Fruit fly (Drosophila melanogaster) whole organism, wandering third instar larva: Measurements from ENCODE around the gene Cpr64Aa.

Experiments
- Abd-B ChIP-seq: fragments of >200 bp; optimal IDR thresholded peaks from 2 replicates; lab custom pipeline; 2017; ENCODE audit warnings: missing biosample characterization, missing genetic modification characterization
- CG32264 ChIP-seq: fragments of 200-800 bp; sonication (Bioruptor generic); optimal IDR thresholded peaks from 2 replicates; lab custom pipeline; 2016; ENCODE audit warnings: missing biosample characterization, missing genetic modification characterization
- CG9705 ChIP-seq: fragments of 200-800 bp; sonication (Bioruptor generic); optimal IDR thresholded peaks from 2 replicates; lab custom pipeline; 2018; ENCODE audit warnings: missing biosample characterization, mild to moderate bottlenecking, missing genetic modification characterization
- CrebA ChIP-seq: fragments of 200-800 bp; sonication (Bioruptor generic); optimal IDR thresholded peaks from 2 replicates; lab custom pipeline; 2016; ENCODE audit warnings: missing biosample characterization, mild to moderate bottlenecking, missing genetic modification characterization, borderline replicate concordance
- Dif ChIP-seq: fragments of 200-275, 200-300 bp; sonication (Bioruptor generic); optimal IDR thresholded peaks from 2 replicates; lab custom pipeline; 2018; ENCODE audit warnings: missing biosample characterization, missing genetic modification characterization; ENCODE audit not compliant: partially characterized antibody
- GATAd ChIP-seq: sonication (Bioruptor generic); optimal IDR thresholded peaks from 2 replicates; lab custom pipeline; 2016; ENCODE audit warnings: missing biosample characterization, missing genetic modification characterization
- HLH106 ChIP-seq: fragments of 200-800 bp; optimal IDR thresholded peaks from 3 replicates; lab custom pipeline; 2019; ENCODE audit warnings: missing biosample characterization, mild to moderate bottlenecking, missing genetic modification characterization, moderate library complexity
- Hnf4 ChIP-seq: fragments of 200-800 bp; sonication (Bioruptor generic); optimal IDR thresholded peaks from 2 replicates; lab custom pipeline; 2016; ENCODE audit warnings: missing biosample characterization, mild to moderate bottlenecking, missing genetic modification characterization
- Hr78 ChIP-seq: fragments of >200 bp; optimal IDR thresholded peaks from 2 replicates; lab custom pipeline; 2017; ENCODE audit warnings: missing biosample characterization, missing genetic modification characterization
- Hr83 ChIP-seq: fragments of 200-300 bp; sonication (Bioruptor generic); optimal IDR thresholded peaks from 2 replicates; lab custom pipeline; 2016; ENCODE audit warnings: missing biosample characterization, mild to moderate bottlenecking, missing genetic modification characterization, moderate library complexity; ENCODE audit not compliant: poor library complexity, severe bottlenecking
- Jra ChIP-seq: sonication (Bioruptor generic); optimal IDR thresholded peaks from 2 replicates; lab custom pipeline; 2016; ENCODE audit warnings: missing biosample characterization, missing genetic modification characterization
- Mio ChIP-seq: sonication (Bioruptor generic); optimal IDR thresholded peaks from 2 replicates; lab custom pipeline; 2016; ENCODE audit warnings: missing biosample characterization, missing genetic modification characterization
- Myc ChIP-seq: fragments of >200 bp; optimal IDR thresholded peaks from 2 replicates; lab custom pipeline; 2017
- N ChIP-seq: fragments of >200 bp; optimal IDR thresholded peaks from 2 replicates; lab custom pipeline; 2018; ENCODE audit warnings: missing biosample characterization, missing external identifiers, missing genetic modification characterization
- Rel ChIP-seq, 2 experiments: fragments of 200-800 bp; sonication (Bioruptor generic) in 1 of 2; optimal IDR thresholded peaks; 2 replicates in 1 of 2; 3 replicates in 1 of 2; lab custom pipeline; 2016 to 2019; ENCODE audit warnings: mild to moderate bottlenecking in 2 of 2, missing biosample characterization in 2 of 2, missing genetic modification characterization in 2 of 2, moderate library complexity in 1 of 2
- Sp1 ChIP-seq: fragments of 200-800 bp; sonication (Bioruptor generic); optimal IDR thresholded peaks from 3 replicates; lab custom pipeline; 2019; ENCODE audit warnings: missing biosample characterization, mild to moderate bottlenecking, missing genetic modification characterization, moderate library complexity
- Vsx2 ChIP-seq: fragments of 200-300, 225-300 bp; sonication (Bioruptor generic); optimal IDR thresholded peaks from 2 replicates; lab custom pipeline; 2018; ENCODE audit warnings: missing biosample characterization, missing genetic modification characterization; ENCODE audit not compliant: partially characterized antibody
- br ChIP-seq: fragments of 200-800 bp; sonication (Bioruptor generic); optimal IDR thresholded peaks from 2 replicates; lab custom pipeline; 2016; ENCODE audit warnings: missing biosample characterization, missing genetic modification characterization
- brk ChIP-seq: fragments of 200-800 bp; sonication (Bioruptor generic); optimal IDR thresholded peaks from 2 replicates; lab custom pipeline; 2016; ENCODE audit warnings: missing biosample characterization, mild to moderate bottlenecking, missing genetic modification characterization
- dl ChIP-seq, 2 experiments: fragments of 175-275, 200-275 bp in 1 of 2; fragments of 200-275 bp in 1 of 2; sonication (Bioruptor generic); optimal IDR thresholded peaks; lab custom pipeline; 2018; ENCODE audit warnings: mild to moderate bottlenecking in 2 of 2, missing biosample characterization in 2 of 2, missing genetic modification characterization in 2 of 2, moderate library complexity in 2 of 2; ENCODE audit not compliant: partially characterized antibody in 2 of 2, insufficient read depth in 1 of 2
- dmrt93B ChIP-seq: fragments of 200-800 bp; sonication (Bioruptor generic); optimal IDR thresholded peaks from 2 replicates; lab custom pipeline; 2018; ENCODE audit warnings: missing biosample characterization, mild to moderate bottlenecking, missing genetic modification characterization
- dsf ChIP-seq: sonication (Bioruptor generic); optimal IDR thresholded peaks from 2 replicates; lab custom pipeline; 2016; ENCODE audit warnings: missing biosample characterization, missing genetic modification characterization, borderline replicate concordance
- ey ChIP-seq: fragments of 200-800 bp; sonication (Bioruptor generic); optimal IDR thresholded peaks from 2 replicates; lab custom pipeline; 2016; ENCODE audit warnings: missing biosample characterization, missing genetic modification characterization
- foxo ChIP-seq, 2 experiments: fragments of 200-800 bp; sonication (Bioruptor generic); optimal IDR thresholded peaks; 2 replicates in 1 of 2; 3 replicates in 1 of 2; lab custom pipeline; 2016 to 2017; ENCODE audit warnings: missing biosample characterization in 2 of 2, missing genetic modification characterization in 2 of 2
- fru ChIP-seq: fragments of 200-800 bp; sonication (Bioruptor generic); optimal IDR thresholded peaks from 3 replicates; lab custom pipeline; 2016; ENCODE audit warnings: missing biosample characterization, mild to moderate bottlenecking, missing genetic modification characterization
- h ChIP-seq: fragments of 200-800 bp; sonication (Bioruptor generic); optimal IDR thresholded peaks from 3 replicates; lab custom pipeline; 2016; ENCODE audit warnings: missing biosample characterization, mild to moderate bottlenecking, missing genetic modification characterization
- lola ChIP-seq: fragments of >200 bp; optimal IDR thresholded peaks from 2 replicates; lab custom pipeline; 2017; ENCODE audit warnings: missing biosample characterization, missing genetic modification characterization
- pan ChIP-seq: fragments of >200 bp; optimal IDR thresholded peaks from 2 replicates; lab custom pipeline; 2017
- psq ChIP-seq: fragments of 200-800 bp; sonication (Bioruptor generic); optimal IDR thresholded peaks from 3 replicates; lab custom pipeline; 2017; ENCODE audit warnings: missing biosample characterization, mild to moderate bottlenecking, missing genetic modification characterization, moderate library complexity
- rgr ChIP-seq: fragments of 200-800 bp; sonication (Bioruptor generic); optimal IDR thresholded peaks from 3 replicates; lab custom pipeline; 2016; ENCODE audit warnings: missing biosample characterization, mild to moderate bottlenecking, missing genetic modification characterization
- sage ChIP-seq: fragments of 200-800 bp; sonication (Bioruptor generic); optimal IDR thresholded peaks from 2 replicates; lab custom pipeline; 2016; ENCODE audit warnings: missing biosample characterization, mild to moderate bottlenecking, missing genetic modification characterization
- tai ChIP-seq: sonication (Bioruptor generic); optimal IDR thresholded peaks from 2 replicates; lab custom pipeline; 2016; ENCODE audit warnings: missing biosample characterization, missing genetic modification characterization
- usp ChIP-seq: fragments of >200 bp; optimal IDR thresholded peaks from 2 replicates; lab custom pipeline; 2017; ENCODE audit warnings: missing biosample characterization, missing genetic modification characterization
- woc ChIP-seq: sonication (Bioruptor generic); optimal IDR thresholded peaks from 2 replicates; lab custom pipeline; 2016; ENCODE audit warnings: missing biosample characterization, mild to moderate bottlenecking, missing genetic modification characterization

Cpr64Aa gene

dm6 chr3L:4227164-4227563 is 18.2 kb upstream of the Cpr64Aa start, which contains the start of gene CG46460:
TSS of gene CG46460 (minus strand) at chr3L:4227302.
- TF ChIP-seq dl (GFP tag; optimal IDR thresholded peaks at IDR 0.05; lab: Kevin White, UChicago; ENCODE audit: insufficient read depth in 1 of 2, partially characterized antibody in 2 of 2): peak in 1 of 2 experiments; percentile 14
- peak; percentile 38 for TF ChIP-seq fru (GFP tag; lab: Kevin White, UChicago)
- peak; percentile 26 for TF ChIP-seq rgr
- peak; percentile 28 for TF ChIP-seq Hr83 (GFP tag; lab: Kevin White, UChicago)
- TF ChIP-seq h (GFP tag; lab: Kevin White, UChicago): peak; percentile 31
- TF ChIP-seq Rel (GFP tag; optimal IDR thresholded peaks at IDR 0.05; lab: Kevin White, UChicago): no peak
- TF ChIP-seq Rel (tag; optimal IDR thresholded peaks at IDR 0.05; lab: Kevin White, UChicago): peak; percentile 58
- peak; percentile 33 for TF ChIP-seq N (GFP tag; lab: Kevin White, UChicago)
- TF ChIP-seq Dif (GFP tag; lab: Kevin White, UChicago): peak; percentile 25
- TF ChIP-seq dmrt93B (GFP tag; lab: Kevin White, UChicago): peak; percentile 13
- TF ChIP-seq Hnf4 (GFP tag; lab: Kevin White, UChicago): peak; percentile 40
- no peak for TF ChIP-seq Hr78 (GFP tag; lab: Kevin White, UChicago)
- TF ChIP-seq Mio (GFP tag; lab: Kevin White, UChicago): no peak
- no peak for TF ChIP-seq psq (GFP tag; lab: Kevin White, UChicago)
- TF ChIP-seq foxo (GFP tag; optimal IDR thresholded peaks at IDR 0.05; lab: Kevin White, UChicago): peak in 1 of 2 experiments; percentile 47
- TF ChIP-seq CrebA (GFP tag; lab: Kevin White, UChicago): no peak
- TF ChIP-seq, all 38 proteins: peak for 11

- no peak for TF ChIP-seq br (GFP tag; lab: Kevin White, UChicago)
- TF ChIP-seq Jra (GFP tag; lab: Kevin White, UChicago): no peak
- no peak for TF ChIP-seq dl (GFP tag; optimal IDR thresholded peaks at IDR 0.05; lab: Kevin White, UChicago; ENCODE audit: insufficient read depth in 1 of 2, partially characterized antibody in 2 of 2)
- TF ChIP-seq rgr: no peak
- TF ChIP-seq Sp1 (GFP tag; lab: Kevin White, UChicago): no peak
- no peak for TF ChIP-seq Vsx2 (GFP tag; lab: Kevin White, UChicago)
- TF ChIP-seq Rel (GFP tag; optimal IDR thresholded peaks at IDR 0.05; lab: Kevin White, UChicago): no peak
- peak; percentile 46 for TF ChIP-seq Rel (tag; optimal IDR thresholded peaks at IDR 0.05; lab: Kevin White, UChicago)
- peak; percentile 6 for TF ChIP-seq Hnf4 (GFP tag; lab: Kevin White, UChicago)
These were observed 16.9 kb upstream of the Cpr64Aa start for dm6 chr3L:4225647-4226470.

- no peak for TF ChIP-seq Rel (GFP tag; optimal IDR thresholded peaks at IDR 0.05; lab: Kevin White, UChicago)
- no peak for TF ChIP-seq Rel (tag; optimal IDR thresholded peaks at IDR 0.05; lab: Kevin White, UChicago)
- TF ChIP-seq usp (GFP tag; lab: Kevin White, UChicago): no peak
- TF ChIP-seq sage (GFP tag; lab: Kevin White, UChicago): no peak
- TF ChIP-seq, all 38 proteins: peak for 0
These were observed 12.8 kb upstream of the Cpr64Aa start for dm6 chr3L:4221792-4222191.

- TF ChIP-seq Myc (lab: Kevin White, UChicago) (no peak), sage (GFP tag; lab: Kevin White, UChicago) (no peak), Hnf4 (GFP tag; lab: Kevin White, UChicago) (no peak), brk (GFP tag; lab: Kevin White, UChicago) (no peak), dsf (GFP tag; lab: Kevin White, UChicago) (no peak), dl (GFP tag; optimal IDR thresholded peaks at IDR 0.05; lab: Kevin White, UChicago; ENCODE audit: insufficient read depth in 1 of 2, partially characterized antibody in 2 of 2) (no peak), Rel (GFP tag; optimal IDR thresholded peaks at IDR 0.05; lab: Kevin White, UChicago) (no peak), Rel (tag; optimal IDR thresholded peaks at IDR 0.05; lab: Kevin White, UChicago) (peak; percentile 44), CG9705 (GFP tag; lab: Kevin White, UChicago) (no peak)
These were observed 12.3 kb upstream of the Cpr64Aa start for dm6 chr3L:4221226-4221770.

- TF ChIP-seq dl (GFP tag; optimal IDR thresholded peaks at IDR 0.05; lab: Kevin White, UChicago; ENCODE audit: insufficient read depth in 1 of 2, partially characterized antibody in 2 of 2) (no peak), Dif (GFP tag; lab: Kevin White, UChicago) (no peak), Hr83 (GFP tag; lab: Kevin White, UChicago) (peak; percentile 41), CG32264 (no peak), ey (GFP tag; lab: Kevin White, UChicago) (no peak), Hnf4 (GFP tag; lab: Kevin White, UChicago) (peak; percentile 40), Abd-B (no peak), lola (GFP tag; lab: Kevin White, UChicago) (no peak), Vsx2 (GFP tag; lab: Kevin White, UChicago) (no peak), N (GFP tag; lab: Kevin White, UChicago) (no peak), CG9705 (GFP tag; lab: Kevin White, UChicago) (no peak), HLH106 (no peak), h (GFP tag; lab: Kevin White, UChicago) (peak; percentile 4), tai (GFP tag; lab: Kevin White, UChicago) (no peak), Rel (GFP tag; optimal IDR thresholded peaks at IDR 0.05; lab: Kevin White, UChicago) (no peak), Rel (tag; optimal IDR thresholded peaks at IDR 0.05; lab: Kevin White, UChicago) (no peak), usp (GFP tag; lab: Kevin White, UChicago) (no peak), pan (lab: Kevin White, UChicago) (no peak), woc (GFP tag; lab: Kevin White, UChicago) (no peak), GATAd (GFP tag; lab: Kevin White, UChicago) (no peak), CrebA (GFP tag; lab: Kevin White, UChicago) (no peak), psq (GFP tag; lab: Kevin White, UChicago) (peak; percentile 4)
These were observed 11.7 kb upstream of the Cpr64Aa start for dm6 chr3L:4220679-4221078.
